Worm (Caenorhabditis elegans): ENCODE measurements around the gene C36E8.6.

- TF ChIP-seq mep-1 (tag; optimal IDR thresholded peaks at IDR 0.05) (no peak), unc-62 (GFP tag; optimal IDR thresholded peaks at IDR 0.05) (no peak), mls-2 (tag; optimal IDR thresholded peaks at IDR 0.05) (no peak), nhr-237 (tag; optimal IDR thresholded peaks at IDR 0.05) (no peak)
Measured at ce11 chrIII:3972687-3973086, 15.2 kb upstream of the C36E8.6 start, which contains the start of gene R10E9.4.

Data from whole organism, mixed stage, embryonic.